Worm (Caenorhabditis elegans): Measurements from ENCODE around the gene F13A7.7.

F13A7.7 gene

ce11 chrV:16395131-16395530 lies 11.5 kb upstream of the F13A7.7 start, which contains the start of gene F13A7.11 (continued):
- TF ChIP-seq unc-98 (GFP tag; IDR thresholded peaks at IDR 0.05) = no peak
- TF ChIP-seq hlh-17 (GFP tag; optimal IDR thresholded peaks at IDR 0.05; ENCODE audit: borderline replicate concordance) = no peak
- TF ChIP-seq unc-130 (tag; optimal IDR thresholded peaks at IDR 0.05) = no peak
- TF ChIP-seq hpl-2 (GFP tag; optimal IDR thresholded peaks at IDR 0.05) = no peak
- no peak for TF ChIP-seq aha-1 (tag; optimal IDR thresholded peaks at IDR 0.05)
- no peak for TF ChIP-seq C04F5.9 (tag; optimal IDR thresholded peaks at IDR 0.05)
- no peak for TF ChIP-seq nhr-20 (tag; optimal IDR thresholded peaks at IDR 0.05)
- no peak for TF ChIP-seq pqm-1 (tag; optimal IDR thresholded peaks at IDR 0.05)
- no peak for TF ChIP-seq lir-3 (tag; optimal IDR thresholded peaks at IDR 0.05; ENCODE audit: poor library complexity)
- no peak for TF ChIP-seq pax-3 (tag; optimal IDR thresholded peaks at IDR 0.05)
- TF ChIP-seq fos-1 (tag; optimal IDR thresholded peaks at IDR 0.05) = no peak
- no peak for TF ChIP-seq efl-3 (GFP tag; optimal IDR thresholded peaks at IDR 0.05)
- no peak for TF ChIP-seq mab-9 (GFP tag; IDR thresholded peaks at IDR 0.05)
- TF ChIP-seq fkh-10 (GFP tag; optimal IDR thresholded peaks at IDR 0.05) = no peak
- TF ChIP-seq nhr-85 (tag) = peak; percentile 66
- no peak for TF ChIP-seq jun-1 (tag; optimal IDR thresholded peaks at IDR 0.05)
- TF ChIP-seq unc-62 (GFP tag; optimal IDR thresholded peaks at IDR 0.05) = no peak
- TF ChIP-seq tlp-1 (tag; optimal IDR thresholded peaks at IDR 0.05) = no peak
- TF ChIP-seq dpl-1 (GFP tag; optimal IDR thresholded peaks at IDR 0.05) = peak in 2 of 3 experiments; percentile 4 to 17
- no peak for TF ChIP-seq swsn-7 (tag; optimal IDR thresholded peaks at IDR 0.05)
- no peak for TF ChIP-seq egl-27 (tag; optimal IDR thresholded peaks at IDR 0.05)
- TF ChIP-seq lin-15B (tag; optimal IDR thresholded peaks at IDR 0.05) = no peak
- TF ChIP-seq elt-2 (tag; optimal IDR thresholded peaks at IDR 0.05) = peak; percentile 46
- TF ChIP-seq ceh-88 (GFP tag; IDR thresholded peaks at IDR 0.05) = no peak
- peak; percentile 19 for TF ChIP-seq nhr-90 (tag; optimal IDR thresholded peaks at IDR 0.05; ENCODE audit: poor library complexity)
- no peak for TF ChIP-seq sox-4 (tag; optimal IDR thresholded peaks at IDR 0.05)
- TF ChIP-seq aly-2 (tag; optimal IDR thresholded peaks at IDR 0.05) = no peak
- TF ChIP-seq isw-1 (GFP tag; IDR thresholded peaks at IDR 0.05) = no peak
- no peak for TF ChIP-seq lsy-2 (tag; optimal IDR thresholded peaks at IDR 0.05)
- no peak for TF ChIP-seq mef-2 (tag; optimal IDR thresholded peaks at IDR 0.05)
- TF ChIP-seq nhr-84 (tag; optimal IDR thresholded peaks at IDR 0.05) = no peak
- no peak for TF ChIP-seq nhr-76 (tag; optimal IDR thresholded peaks at IDR 0.05)
- TF ChIP-seq nhr-19 (GFP tag; conservative IDR thresholded peaks at IDR 0.05) = no peak; the same call in 1 of the 2 replicates
- TF ChIP-seq blmp-1 (tag; optimal IDR thresholded peaks at IDR 0.05) = no peak
- TF ChIP-seq pag-3 (tag; optimal IDR thresholded peaks at IDR 0.05; ENCODE audit: borderline replicate concordance, insufficient read depth) = no peak
- peak in 1 of 6 experiments; percentile 28 for TF ChIP-seq elt-3 (tag; optimal IDR thresholded peaks at IDR 0.05)
- no peak for TF ChIP-seq C16A3.4 (tag; optimal IDR thresholded peaks at IDR 0.05)
- no peak for TF ChIP-seq snu-23 (GFP tag; optimal IDR thresholded peaks at IDR 0.05)
- TF ChIP-seq zip-4 (GFP tag; optimal IDR thresholded peaks at IDR 0.05) = peak; percentile 99
- no peak for TF ChIP-seq nhr-237 (tag; optimal IDR thresholded peaks at IDR 0.05)
- no peak for TF ChIP-seq fkh-4 (tag; optimal IDR thresholded peaks at IDR 0.05; ENCODE audit: borderline replicate concordance)
- TF ChIP-seq sup-37 (GFP tag; optimal IDR thresholded peaks at IDR 0.05) = no peak
- no peak for TF ChIP-seq ceh-90 (tag; optimal IDR thresholded peaks at IDR 0.05)
- TF ChIP-seq lin-14 (GFP tag; optimal IDR thresholded peaks at IDR 0.05) = no peak
- TF ChIP-seq nhr-28 (tag; optimal IDR thresholded peaks at IDR 0.05) = no peak
- no peak for TF ChIP-seq zag-1 (tag; optimal IDR thresholded peaks at IDR 0.05)
- TF ChIP-seq unc-86 (tag; optimal IDR thresholded peaks at IDR 0.05) = no peak
- no peak for TF ChIP-seq nhr-77 (tag; optimal IDR thresholded peaks at IDR 0.05)
- no peak for TF ChIP-seq fkh-8 (tag; optimal IDR thresholded peaks at IDR 0.05)
- TF ChIP-seq snpc-4 (tag; optimal IDR thresholded peaks at IDR 0.05) = no peak
- TF ChIP-seq mep-1 (tag; optimal IDR thresholded peaks at IDR 0.05) = no peak
- TF ChIP-seq nhr-71 (tag; optimal IDR thresholded peaks at IDR 0.05) = peak; percentile 40
- no peak for TF ChIP-seq ztf-11 (tag; optimal IDR thresholded peaks at IDR 0.05)
